Worm (Caenorhabditis elegans) whole organism, early embryonic: ENCODE measurements around the gene F59A1.18.

Experiments
- B0310.2 ChIP-seq: sonication (generic microtip); optimal IDR thresholded peaks from 2 replicates; lab custom pipeline; 2016; ENCODE audit warnings: mild to moderate bottlenecking, missing genetic modification characterization, missing compliant biosample characterization
- F13C5.2 ChIP-seq: sonication (generic microtip); optimal IDR thresholded peaks from 2 replicates; lab custom pipeline; 2017; ENCODE audit warnings: mild to moderate bottlenecking, missing genetic modification characterization, inconsistent platforms, missing compliant biosample characterization
- ama-1 ChIP-seq: fragments of 150-350 bp; optimal IDR thresholded peaks from 2 replicates; lab custom pipeline; 2014
- ceh-36 ChIP-seq: sonication (generic microtip); optimal IDR thresholded peaks from 2 replicates; lab custom pipeline; 2016; ENCODE audit warnings: missing genetic modification characterization, inconsistent platforms, missing compliant biosample characterization
- ets-7 ChIP-seq: sonication (generic microtip); optimal IDR thresholded peaks from 2 replicates; lab custom pipeline; 2016; ENCODE audit warnings: missing genotype, missing genetic modification characterization, missing compliant biosample characterization
- hmg-4 ChIP-seq: fragments of 200-800 bp; sonication (Bioruptor generic); optimal IDR thresholded peaks from 2 replicates; lab custom pipeline; 2018; ENCODE audit warnings: mild to moderate bottlenecking, missing genetic modification characterization, missing compliant biosample characterization
- pes-1 ChIP-seq: fragments of 200-800 bp; sonication (Bioruptor generic); IDR thresholded peaks from 2 replicates; pipeline ENCODE4 v1.3.6; 2022; ENCODE audit warnings: missing genetic modification reagents, missing genetic modification characterization, missing compliant biosample characterization
- scrt-1 ChIP-seq: fragments of 200-800 bp; sonication (Bioruptor generic); IDR thresholded peaks from 2 replicates; pipeline ENCODE4 v1.3.6; 2022; ENCODE audit warnings: missing genetic modification characterization, missing compliant biosample characterization
- tbx-11 ChIP-seq: fragments of 200-800 bp; sonication (Bioruptor generic); IDR thresholded peaks from 2 replicates; pipeline ENCODE4 v1.3.6; 2022; ENCODE audit warnings: missing genetic modification characterization, missing compliant biosample characterization
- tra-4 ChIP-seq: sonication (generic microtip); optimal IDR thresholded peaks from 2 replicates; lab custom pipeline; 2017; ENCODE audit warnings: missing genetic modification characterization, missing compliant biosample characterization

DNA sequence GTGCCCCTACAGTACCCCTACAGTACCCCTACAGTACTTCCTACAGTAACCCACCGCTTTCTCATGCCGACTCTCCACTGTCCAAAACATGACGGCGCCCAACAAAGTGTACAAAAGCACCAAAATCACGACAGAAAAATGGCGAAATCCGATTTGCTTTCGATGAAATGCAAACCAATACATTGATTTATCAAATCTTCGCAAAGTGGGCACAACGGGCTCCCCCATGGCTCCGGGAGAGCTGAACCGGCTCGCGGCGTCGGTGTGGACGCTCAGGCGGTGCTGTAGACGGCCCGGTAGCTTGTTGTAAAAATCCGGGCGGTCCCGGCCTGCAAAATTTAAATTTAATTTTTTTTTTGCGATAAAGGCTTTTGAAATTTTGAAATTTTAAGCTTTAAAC, 25.6 kb upstream of the F59A1.18 start:
- TF ChIP-seq ama-1 (lab: Kevin White, UChicago) (no peak), B0310.2 (tag; lab: Kevin White, UChicago) (no peak), ets-7 (tag; lab: Kevin White, UChicago) (no peak), pes-1 (GFP tag; lab: Robert Waterston, UW) (no peak), F13C5.2 (tag; lab: Kevin White, UChicago) (no peak), ceh-36 (tag; lab: Kevin White, UChicago) (no peak), tra-4 (tag; lab: Kevin White, UChicago) (no peak), scrt-1 (GFP tag; lab: Robert Waterston, UW) (no peak), tbx-11 (GFP tag; lab: Robert Waterston, UW) (no peak), hmg-4 (GFP tag; lab: Kevin White, UChicago) (no peak)
